Worm (Caenorhabditis elegans): ENCODE data around the gene dmsr-8.
A peak's percentile ranks its signal among the peaks of the same experiment; 100 is the strongest.

Gene dmsr-8

ce11 chrV:10468190-10468589 is 46.0 kb downstream of the dmsr-8 start, which contains the start of gene egl-9:
Gene egl-9 (plus strand): TSS chrV:10468517.
- TF ChIP-seq ztf-11 (tag; optimal IDR thresholded peaks at IDR 0.05) (no peak), fos-1 (tag; optimal IDR thresholded peaks at IDR 0.05) (peak; percentile 55), ztf-4 (tag; optimal IDR thresholded peaks at IDR 0.05) (no peak), crh-2 (tag; optimal IDR thresholded peaks at IDR 0.05) (peak; percentile 88), sma-9 (GFP tag; optimal IDR thresholded peaks at IDR 0.05) (peak; percentile 68), sma-9 (tag; optimal IDR thresholded peaks at IDR 0.05) (no peak), lin-13 (GFP tag; optimal IDR thresholded peaks at IDR 0.05) (no peak), ama-1 (optimal IDR thresholded peaks at IDR 0.05) (peak; percentile 88), Y55F3AM.14 (GFP tag; optimal IDR thresholded peaks at IDR 0.05) (peak; percentile 40), F13H6.1 (tag; optimal IDR thresholded peaks at IDR 0.05) (peak; percentile 41), nhr-129 (tag; optimal IDR thresholded peaks at IDR 0.05) (peak; percentile 72), blmp-1 (tag; optimal IDR thresholded peaks at IDR 0.05; ENCODE audit: insufficient read depth) (no peak), sma-3 (GFP tag; optimal IDR thresholded peaks at IDR 0.05) (peak; percentile 6), lsy-2 (tag; optimal IDR thresholded peaks at IDR 0.05) (peak in 1 of 2 experiments; percentile 11)

- TF ChIP-seq fos-1 (tag; optimal IDR thresholded peaks at IDR 0.05) (no peak), ZK546.5 (tag; optimal IDR thresholded peaks at IDR 0.05) (no peak), nhr-12 (tag; optimal IDR thresholded peaks at IDR 0.05) (no peak), lin-11 (tag; optimal IDR thresholded peaks at IDR 0.05) (no peak), nhr-10 (tag; optimal IDR thresholded peaks at IDR 0.05) (no peak), lin-39 (tag; optimal IDR thresholded peaks at IDR 0.05) (no peak), peb-1 (tag; optimal IDR thresholded peaks at IDR 0.05) (no peak), C34F6.9 (tag; optimal IDR thresholded peaks at IDR 0.05) (no peak), ztf-11 (tag; optimal IDR thresholded peaks at IDR 0.05) (no peak), blmp-1 (tag; optimal IDR thresholded peaks at IDR 0.05; ENCODE audit: insufficient read depth) (no peak)
Measured at ce11 chrV:10467659-10468058, 46.5 kb downstream of the dmsr-8 start.

- TF ChIP-seq sma-9 (GFP tag; optimal IDR thresholded peaks at IDR 0.05), result peak; percentile 67
- TF ChIP-seq sma-9 (tag; optimal IDR thresholded peaks at IDR 0.05), result no peak
- no peak for TF ChIP-seq F13H6.1 (tag; optimal IDR thresholded peaks at IDR 0.05)
Measured at ce11 chrV:10467104-10467503, 47.1 kb downstream of the dmsr-8 start.

- TF ChIP-seq nhr-6 (tag; optimal IDR thresholded peaks at IDR 0.05) (peak; percentile 96), unc-62 (GFP tag; optimal IDR thresholded peaks at IDR 0.05) (peak; percentile 61), zag-1 (tag; optimal IDR thresholded peaks at IDR 0.05) (peak; percentile 95), lin-11 (tag; optimal IDR thresholded peaks at IDR 0.05) (peak; percentile 87), lin-39 (tag; optimal IDR thresholded peaks at IDR 0.05) (peak; percentile 58), mbf-1 (tag; optimal IDR thresholded peaks at IDR 0.05) (no peak), alr-1 (tag; optimal IDR thresholded peaks at IDR 0.05) (peak; percentile 86), nhr-21 (tag; optimal IDR thresholded peaks at IDR 0.05) (peak; percentile 98), F13H6.1 (tag; optimal IDR thresholded peaks at IDR 0.05) (peak; percentile 97), ama-1 (optimal IDR thresholded peaks at IDR 0.05) (peak; percentile 52), ceh-16 (tag; optimal IDR thresholded peaks at IDR 0.05) (no peak), C34F6.9 (tag; optimal IDR thresholded peaks at IDR 0.05) (peak; percentile 98), elt-3 (tag; optimal IDR thresholded peaks at IDR 0.05) (no peak), ztf-4 (tag; optimal IDR thresholded peaks at IDR 0.05) (peak; percentile 89), nhr-237 (tag; optimal IDR thresholded peaks at IDR 0.05) (no peak), sem-4 (tag; optimal IDR thresholded peaks at IDR 0.05) (peak; percentile 97), nhr-23 (tag; optimal IDR thresholded peaks at IDR 0.05) (no peak), nhr-11 (tag; optimal IDR thresholded peaks at IDR 0.05) (no peak), nhr-77 (tag; optimal IDR thresholded peaks at IDR 0.05) (peak; percentile 70), dmd-4 (tag; optimal IDR thresholded peaks at IDR 0.05) (no peak), blmp-1 (tag; optimal IDR thresholded peaks at IDR 0.05; ENCODE audit: insufficient read depth) (peak; percentile 90), lsy-2 (tag; optimal IDR thresholded peaks at IDR 0.05) (peak; percentile 71 to 94), unc-39 (tag; optimal IDR thresholded peaks at IDR 0.05) (no peak), mab-5 (tag; optimal IDR thresholded peaks at IDR 0.05) (peak; percentile 89), unc-55 (GFP tag; optimal IDR thresholded peaks at IDR 0.05) (peak; percentile 96), R02D3.7 (tag; optimal IDR thresholded peaks at IDR 0.05) (no peak), ztf-1 (GFP tag; conservative IDR thresholded peaks at IDR 0.05) (no peak), mdl-1 (tag; optimal IDR thresholded peaks at IDR 0.05) (peak; percentile 99), lin-13 (GFP tag; optimal IDR thresholded peaks at IDR 0.05) (peak; percentile 89), snpc-4 (tag; optimal IDR thresholded peaks at IDR 0.05) (peak; percentile 74), sma-9 (GFP tag; optimal IDR thresholded peaks at IDR 0.05) (peak; percentile 99), sma-9 (tag; optimal IDR thresholded peaks at IDR 0.05) (peak; percentile 56), gmeb-1 (tag; optimal IDR thresholded peaks at IDR 0.05) (peak; percentile 79), Y55F3AM.14 (GFP tag; optimal IDR thresholded peaks at IDR 0.05) (peak; percentile 97), nhr-10 (tag; optimal IDR thresholded peaks at IDR 0.05) (peak; percentile 44), nhr-12 (tag; optimal IDR thresholded peaks at IDR 0.05) (no peak), crh-2 (tag; optimal IDR thresholded peaks at IDR 0.05) (peak; percentile 98), elt-1 (tag; optimal IDR thresholded peaks at IDR 0.05) (peak; percentile 7), sma-3 (GFP tag; optimal IDR thresholded peaks at IDR 0.05) (peak; percentile 97), ZK546.5 (tag; optimal IDR thresholded peaks at IDR 0.05) (peak; percentile 12), peb-1 (tag; optimal IDR thresholded peaks at IDR 0.05) (no peak), skn-1 (tag; optimal IDR thresholded peaks at IDR 0.05) (peak; percentile 76)
Measured at ce11 chrV:10466607-10467092, 47.5 kb downstream of the dmsr-8 start.
